Fruit fly (Drosophila melanogaster) whole organism: ENCODE data around the gene haf.

ENCODE experiments used
- psq ChIP-seq: fragments of >200 bp; optimal IDR thresholded peaks from 2 replicates; lab custom pipeline; 2017
- usp ChIP-seq: fragments of >200 bp; optimal IDR thresholded peaks from 2 replicates; lab custom pipeline; 2017; ENCODE audit warnings: missing biosample characterization, missing genetic modification characterization, mixed read lengths

- TF ChIP-seq psq (lab: Kevin White, UChicago) (no peak), usp (no peak)
Observed at dm6 chr2L:1579800-1580199, 24.9 kb downstream of the haf start.
